Worm (Caenorhabditis elegans): ENCODE results near the gene dhs-6.

- TF ChIP-seq lim-6 (tag; optimal IDR thresholded peaks at IDR 0.05) (no peak), rnt-1 (tag; optimal IDR thresholded peaks at IDR 0.05) (no peak), dmd-4 (tag; optimal IDR thresholded peaks at IDR 0.05; ENCODE audit: borderline replicate concordance) (no peak), ceh-48 (tag; optimal IDR thresholded peaks at IDR 0.05) (no peak), nhr-11 (tag; optimal IDR thresholded peaks at IDR 0.05) (no peak), unc-86 (tag; optimal IDR thresholded peaks at IDR 0.05) (no peak), ceh-9 (tag; optimal IDR thresholded peaks at IDR 0.05) (no peak), ceh-45 (GFP tag; IDR thresholded peaks at IDR 0.05) (no peak), fkh-6 (tag; optimal IDR thresholded peaks at IDR 0.05) (no peak), T23F11.4 (GFP tag; optimal IDR thresholded peaks at IDR 0.05) (no peak), nfya-1 (tag; optimal IDR thresholded peaks at IDR 0.05) (no peak), ama-1 (optimal IDR thresholded peaks at IDR 0.05) (no peak), dve-1 (tag; optimal IDR thresholded peaks at IDR 0.05) (no peak)
These were observed 46.9 kb downstream of the dhs-6 start for ce11 chrII:5572082-5572746.

Data from whole organism, late embryonic.